Worm (Caenorhabditis elegans) whole organism, early embryonic: Measurements from ENCODE around the gene puf-5.

Experiments used
- aly-1 ChIP-seq: sonication (generic microtip); optimal IDR thresholded peaks from 2 replicates; lab custom pipeline; 2016; ENCODE audit warnings: missing genetic modification characterization, missing compliant biosample characterization
- ama-1 ChIP-seq: fragments of 150-350 bp; optimal IDR thresholded peaks from 2 replicates; lab custom pipeline; 2014
- ceh-13 ChIP-seq: fragments of 200-800 bp; sonication (Bioruptor generic); optimal IDR thresholded peaks from 2 replicates; lab custom pipeline; 2018; ENCODE audit warnings: mild to moderate bottlenecking, missing genetic modification characterization, missing compliant biosample characterization
- hmbx-1 ChIP-seq: sonication (generic microtip); optimal IDR thresholded peaks from 2 replicates; lab custom pipeline; 2016; ENCODE audit warnings: mild to moderate bottlenecking, missing genetic modification characterization, missing compliant biosample characterization
- pes-1 ChIP-seq: fragments of 200-800 bp; sonication (Bioruptor generic); IDR thresholded peaks from 2 replicates; pipeline ENCODE4 v1.3.6; 2022; ENCODE audit warnings: missing genetic modification reagents, missing genetic modification characterization, missing compliant biosample characterization
- tbx-11 ChIP-seq: fragments of 200-800 bp; sonication (Bioruptor generic); IDR thresholded peaks from 2 replicates; pipeline ENCODE4 v1.3.6; 2022; ENCODE audit warnings: missing genetic modification characterization, missing compliant biosample characterization
- tra-4 ChIP-seq: sonication (generic microtip); optimal IDR thresholded peaks from 2 replicates; lab custom pipeline; 2017; ENCODE audit warnings: missing genetic modification characterization, missing compliant biosample characterization

DNA sequence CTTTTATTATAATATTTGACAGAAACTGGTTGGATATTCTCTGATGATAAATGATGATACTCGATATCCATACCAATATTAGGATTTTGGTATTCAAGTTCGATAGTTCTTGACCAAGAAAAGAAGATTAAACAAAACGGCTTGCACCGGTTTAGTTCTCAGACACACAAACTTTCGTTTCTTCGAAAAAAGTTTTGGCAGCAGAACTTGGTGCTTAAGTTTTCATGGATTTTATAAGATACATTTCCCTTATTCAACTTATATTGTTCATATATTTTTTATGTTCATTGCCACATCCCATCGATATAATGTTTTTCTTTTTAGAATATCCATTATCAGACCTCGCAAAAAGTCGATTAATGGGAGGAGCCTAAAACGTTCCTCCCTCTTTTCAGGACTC lies 15.3 kb downstream of the puf-5 start, which contains the start of gene aptf-4:
- TF ChIP-seq aly-1 (tag; lab: Kevin White, UChicago) (no peak), hmbx-1 (tag; lab: Kevin White, UChicago) (no peak), tbx-11 (GFP tag; lab: Robert Waterston, UW) (no peak), ama-1 (lab: Kevin White, UChicago) (no peak), ceh-13 (no peak), tra-4 (tag; lab: Kevin White, UChicago) (no peak), pes-1 (GFP tag; lab: Robert Waterston, UW) (no peak)
